Worm (Caenorhabditis elegans): Measurements from ENCODE around the gene F42C5.4.
A peak's percentile ranks its signal among the peaks of the same experiment; 100 is the strongest.

The F42C5.4 gene

ce11 chrIV:7305325-7305724, 13.4 kb upstream of the F42C5.4 start, which contains the start of gene npr-27:
Gene npr-27 (plus strand): TSS chrIV:7305625.
- TF ChIP-seq nhr-23 (tag; optimal IDR thresholded peaks at IDR 0.05): no peak
- no peak for TF ChIP-seq nhr-76 (tag; optimal IDR thresholded peaks at IDR 0.05)
- no peak for TF ChIP-seq ama-1 (optimal IDR thresholded peaks at IDR 0.05)
- TF ChIP-seq lin-39 (tag; optimal IDR thresholded peaks at IDR 0.05): no peak

ce11 chrIV:7301481-7301880, 9.6 kb upstream of the F42C5.4 start:
- TF ChIP-seq snpc-4 (tag; optimal IDR thresholded peaks at IDR 0.05): no peak
- TF ChIP-seq egl-27 (tag; optimal IDR thresholded peaks at IDR 0.05): no peak
- no peak for TF ChIP-seq sea-2 (GFP tag; optimal IDR thresholded peaks at IDR 0.05)
- TF ChIP-seq pha-4 (tag; optimal IDR thresholded peaks at IDR 0.05): no peak
- no peak for TF ChIP-seq jun-1 (tag; optimal IDR thresholded peaks at IDR 0.05)
- no peak for TF ChIP-seq zag-1 (tag; optimal IDR thresholded peaks at IDR 0.05)
- TF ChIP-seq nhr-43 (tag; optimal IDR thresholded peaks at IDR 0.05; ENCODE audit: poor library complexity, severe bottlenecking): no peak
- no peak for TF ChIP-seq fos-1 (tag; optimal IDR thresholded peaks at IDR 0.05)
- no peak for TF ChIP-seq ceh-28 (tag; optimal IDR thresholded peaks at IDR 0.05)
- no peak for TF ChIP-seq elt-1 (tag; optimal IDR thresholded peaks at IDR 0.05)
- no peak for TF ChIP-seq fkh-10 (GFP tag; optimal IDR thresholded peaks at IDR 0.05)
- TF ChIP-seq nhr-12 (tag; optimal IDR thresholded peaks at IDR 0.05): no peak
- TF ChIP-seq ZK546.5 (tag; optimal IDR thresholded peaks at IDR 0.05): no peak
- no peak for TF ChIP-seq nhr-23 (tag; optimal IDR thresholded peaks at IDR 0.05)

- TF ChIP-seq elt-1 (tag; optimal IDR thresholded peaks at IDR 0.05) (no peak), ztf-11 (tag; optimal IDR thresholded peaks at IDR 0.05) (no peak), ZK546.5 (tag; optimal IDR thresholded peaks at IDR 0.05) (no peak), ceh-82 (tag; optimal IDR thresholded peaks at IDR 0.05) (no peak), ceh-9 (tag; optimal IDR thresholded peaks at IDR 0.05) (no peak), egl-5 (tag; optimal IDR thresholded peaks at IDR 0.05) (no peak), tbx-2 (tag; optimal IDR thresholded peaks at IDR 0.05) (no peak), nhr-77 (tag; optimal IDR thresholded peaks at IDR 0.05) (no peak), zag-1 (tag; optimal IDR thresholded peaks at IDR 0.05) (no peak), ceh-16 (tag; optimal IDR thresholded peaks at IDR 0.05) (no peak), egl-27 (tag; optimal IDR thresholded peaks at IDR 0.05) (no peak), snpc-4 (tag; optimal IDR thresholded peaks at IDR 0.05) (no peak), lsy-12 (tag; optimal IDR thresholded peaks at IDR 0.05) (no peak), nhr-43 (tag; optimal IDR thresholded peaks at IDR 0.05; ENCODE audit: poor library complexity, severe bottlenecking) (no peak), elt-3 (tag; optimal IDR thresholded peaks at IDR 0.05) (no peak), ceh-28 (tag; optimal IDR thresholded peaks at IDR 0.05) (no peak), elt-2 (tag; optimal IDR thresholded peaks at IDR 0.05) (no peak), fkh-2 (tag; optimal IDR thresholded peaks at IDR 0.05) (no peak), nhr-11 (tag; optimal IDR thresholded peaks at IDR 0.05) (no peak)
Measured at ce11 chrIV:7294121-7294520, 2.2 kb upstream of the F42C5.4 start, which contains the start of gene F42C5.5. Gene F42C5.5 (minus strand): TSS chrIV:7294221.

ce11 chrIV:7291066-7291465, 861 bp downstream of the F42C5.4 start:
- TF ChIP-seq elt-2 (tag; optimal IDR thresholded peaks at IDR 0.05): peak; percentile 18
- TF ChIP-seq sea-2 (GFP tag; optimal IDR thresholded peaks at IDR 0.05): no peak

- TF ChIP-seq skn-1 (tag; optimal IDR thresholded peaks at IDR 0.05) (no peak), sea-2 (GFP tag; optimal IDR thresholded peaks at IDR 0.05) (no peak), nhr-43 (tag; optimal IDR thresholded peaks at IDR 0.05; ENCODE audit: poor library complexity, severe bottlenecking) (no peak), nhr-25 (tag; optimal IDR thresholded peaks at IDR 0.05) (no peak), elt-2 (tag; optimal IDR thresholded peaks at IDR 0.05) (no peak), elt-1 (tag; optimal IDR thresholded peaks at IDR 0.05) (no peak), elt-3 (tag; optimal IDR thresholded peaks at IDR 0.05) (no peak), nhr-12 (tag; optimal IDR thresholded peaks at IDR 0.05) (no peak), unc-62 (GFP tag; optimal IDR thresholded peaks at IDR 0.05) (no peak), eor-1 (tag; optimal IDR thresholded peaks at IDR 0.05) (no peak)
Measured at ce11 chrIV:7287474-7287873, 4.5 kb downstream of the F42C5.4 start, which contains the start of gene F42C5.3. Gene F42C5.3 (minus strand): TSS chrIV:7287574.

- peak; percentile 6 for TF ChIP-seq elt-2 (tag; optimal IDR thresholded peaks at IDR 0.05)
- no peak for TF ChIP-seq zag-1 (tag; optimal IDR thresholded peaks at IDR 0.05)
Measured at ce11 chrIV:7285839-7286238, 6.1 kb downstream of the F42C5.4 start, which contains the start of gene C06E4.8. Gene C06E4.8 (minus strand): TSS chrIV:7285875.
